Fruit fly (Drosophila melanogaster) whole organism, pupa: ENCODE data around the gene Pc.

ENCODE experiments used
- CG10348 ChIP-seq: fragments of 200-800 bp; sonication (Bioruptor generic); IDR thresholded peaks from 2 replicates; pipeline ENCODE4 v1.3.6; 2022; ENCODE audit warnings: missing biosample characterization, missing genetic modification characterization
- CG12605 ChIP-seq: fragments of 200-800 bp; sonication (Bioruptor generic); IDR thresholded peaks from 2 replicates; pipeline ENCODE4 v1.3.6; 2022; ENCODE audit warnings: missing biosample characterization, missing genetic modification characterization
- CG13204 ChIP-seq: fragments of 200-800 bp; sonication (Bioruptor generic); optimal IDR thresholded peaks from 2 replicates; lab custom pipeline; 2018; ENCODE audit warnings: missing biosample characterization, mild to moderate bottlenecking, missing genetic modification characterization, moderate library complexity
- CG14655 ChIP-seq: fragments of 200-800 bp; sonication (Bioruptor generic); optimal IDR thresholded peaks from 3 replicates; lab custom pipeline; 2017; ENCODE audit warnings: mild to moderate bottlenecking, missing biosample characterization, missing genetic modification reagents, missing genetic modification characterization
- CG15710 ChIP-seq: fragments of 200-800 bp; sonication (Bioruptor generic); optimal IDR thresholded peaks from 2 replicates; lab custom pipeline; 2018; ENCODE audit warnings: missing biosample characterization, mild to moderate bottlenecking, missing genetic modification characterization, moderate library complexity
- CG17806 ChIP-seq: fragments of 200-800 bp; sonication (Bioruptor generic); optimal IDR thresholded peaks from 2 replicates; lab custom pipeline; 2018; ENCODE audit warnings: missing biosample characterization, mild to moderate bottlenecking, missing genetic modification characterization, moderate library complexity
- CG32121 ChIP-seq: fragments of 200-800 bp; sonication (Bioruptor generic); IDR thresholded peaks from 2 replicates; pipeline ENCODE4 v1.3.6; 2022; ENCODE audit warnings: missing biosample characterization, missing genetic modification characterization
- CG34367 ChIP-seq: fragments of 200-800 bp; sonication (Bioruptor generic); optimal IDR thresholded peaks from 2 replicates; lab custom pipeline; 2018; ENCODE audit warnings: missing biosample characterization, mild to moderate bottlenecking, missing genetic modification characterization
- CG4496 ChIP-seq: fragments of 200-800 bp; sonication (Bioruptor generic); IDR thresholded peaks from 3 replicates; pipeline ENCODE4 v1.3.6; 2022; ENCODE audit warnings: missing biosample characterization, missing genetic modification characterization
- CG8159 ChIP-seq: fragments of 200-800 bp; sonication (Bioruptor generic); optimal IDR thresholded peaks from 3 replicates; lab custom pipeline; 2018; ENCODE audit warnings: missing biosample characterization, mild to moderate bottlenecking, missing genetic modification characterization, moderate library complexity
- CG8301 ChIP-seq: fragments of 200-800 bp; sonication (Bioruptor generic); optimal IDR thresholded peaks from 2 replicates; lab custom pipeline; 2018; ENCODE audit warnings: missing biosample characterization, mild to moderate bottlenecking, missing genetic modification characterization
- CG9948 ChIP-seq: fragments of 200-800 bp; sonication (Bioruptor generic); optimal IDR thresholded peaks from 2 replicates; lab custom pipeline; 2018; ENCODE audit warnings: missing biosample characterization, mild to moderate bottlenecking, missing genetic modification characterization, moderate library complexity
- D1 ChIP-seq: fragments of 200-800 bp; sonication (Bioruptor generic); optimal IDR thresholded peaks from 2 replicates; lab custom pipeline; 2018; ENCODE audit warnings: missing biosample characterization, mild to moderate bottlenecking, missing genetic modification characterization, moderate library complexity
- EcR ChIP-seq: fragments of 200-800 bp; sonication (Bioruptor generic); optimal IDR thresholded peaks from 3 replicates; lab custom pipeline; 2019; ENCODE audit warnings: missing biosample characterization, missing genetic modification characterization, mild to moderate bottlenecking, moderate library complexity, missing genetic modification reagents
- Ets98B ChIP-seq: fragments of 200-800 bp; sonication (Bioruptor generic); IDR thresholded peaks from 2 replicates; pipeline ENCODE4 v1.3.6; 2022; ENCODE audit warnings: missing biosample characterization, missing genetic modification characterization
- Pif1A ChIP-seq: fragments of 200-800 bp; sonication (Bioruptor generic); optimal IDR thresholded peaks from 3 replicates; lab custom pipeline; 2016; ENCODE audit warnings: missing biosample characterization, missing genetic modification characterization
- Pif1B ChIP-seq: fragments of 200-800 bp; sonication (Bioruptor generic); optimal IDR thresholded peaks from 3 replicates; lab custom pipeline; 2016; ENCODE audit warnings: missing biosample characterization, missing genetic modification characterization
- Snoo ChIP-seq: fragments of 200-800 bp; sonication (Bioruptor generic); optimal IDR thresholded peaks from 3 replicates; lab custom pipeline; 2017; ENCODE audit warnings: missing biosample characterization, mild to moderate bottlenecking, missing genetic modification characterization, inconsistent platforms
- fd96Ca ChIP-seq: fragments of 200-800 bp; sonication (Bioruptor generic); IDR thresholded peaks from 3 replicates; pipeline ENCODE4 v1.3.6; 2022; ENCODE audit warnings: missing biosample characterization, missing genetic modification characterization
- gl ChIP-seq: fragments of 200-800 bp; sonication (Bioruptor generic); optimal IDR thresholded peaks from 2 replicates; lab custom pipeline; 2018; ENCODE audit warnings: missing biosample characterization, mild to moderate bottlenecking, missing genetic modification characterization
- rn ChIP-seq: fragments of 200-800 bp; sonication (Bioruptor generic); IDR thresholded peaks from 2 replicates; pipeline ENCODE4 v1.3.6; 2022; ENCODE audit warnings: missing biosample characterization, missing genetic modification characterization

Pc gene

DNA sequence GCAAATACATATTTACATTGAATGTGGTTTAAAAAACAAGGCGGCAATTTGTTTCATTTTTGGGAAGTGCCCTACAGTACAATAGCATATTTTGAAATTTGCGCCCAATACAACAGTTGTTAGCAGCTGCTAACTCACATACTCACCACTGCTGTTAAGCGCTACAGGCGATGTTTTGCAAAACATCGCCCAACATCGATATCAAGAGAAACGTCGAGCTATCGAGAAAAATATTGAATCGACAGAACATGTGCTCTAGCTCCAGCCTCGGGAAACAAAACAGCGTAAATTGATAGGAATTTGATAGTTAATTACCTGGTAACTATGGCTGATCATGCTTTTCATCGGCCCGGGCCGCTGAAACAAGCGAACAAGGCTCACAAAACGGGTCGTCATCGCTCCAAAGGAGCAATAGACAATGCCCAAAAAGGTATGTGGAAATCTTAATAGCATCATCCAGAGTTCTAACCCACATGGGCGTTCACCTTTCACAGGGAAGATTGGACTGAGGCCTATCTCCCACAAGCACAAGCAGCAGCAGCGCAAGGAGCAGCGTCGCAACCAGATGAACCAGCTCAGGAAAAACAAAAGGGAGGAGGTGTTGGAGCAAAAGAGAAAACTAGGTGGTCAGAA lies 17.3 kb upstream of the Pc start, which contains the start of gene Tsr1:
Tsr1 (plus strand) TSS at position 217 of the 633 bp plus-strand sequence.
- TF ChIP-seq CG10348 (GFP tag; lab: Robert Waterston, UW) (no peak), CG34367 (tag; lab: Kevin White, UChicago) (no peak), Snoo (tag; lab: Kevin White, UChicago) (no peak)
- TF ChIP-seq, all 21 proteins: peak for 0

DNA sequence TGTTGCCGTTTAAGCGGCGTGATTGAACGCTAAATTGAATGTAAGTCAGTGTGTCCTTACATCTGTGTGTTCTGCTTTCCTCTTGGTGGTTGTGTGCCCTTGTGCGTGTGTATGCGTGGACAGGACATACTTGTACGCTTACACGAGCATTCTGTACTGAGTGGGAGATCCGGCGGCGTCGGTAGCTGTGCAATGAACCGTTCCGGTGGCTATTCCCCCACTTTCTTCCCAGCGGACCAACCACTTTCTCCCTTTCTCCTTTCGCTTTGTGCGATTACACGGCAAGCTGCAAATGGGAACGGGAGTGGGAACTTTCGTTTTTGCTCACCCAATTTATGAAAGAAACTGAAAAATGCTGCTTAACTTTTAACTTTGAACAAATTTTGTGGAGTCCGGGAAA lies 6.9 kb upstream of the Pc start:
- no peak for TF ChIP-seq CG10348 (GFP tag; lab: Robert Waterston, UW)
- TF ChIP-seq Pif1B = no peak
- TF ChIP-seq CG34367 (tag; lab: Kevin White, UChicago) = no peak
- no peak for TF ChIP-seq Pif1A (GFP tag; lab: Kevin White, UChicago)
- TF ChIP-seq CG15710 (tag; lab: Kevin White, UChicago) = no peak
- no peak for TF ChIP-seq gl
- TF ChIP-seq CG8301 (tag; lab: Kevin White, UChicago) = no peak
- no peak for TF ChIP-seq CG12605 (GFP tag; lab: Robert Waterston, UW)
- TF ChIP-seq CG32121 (GFP tag; lab: Robert Waterston, UW) = no peak
- TF ChIP-seq CG8159 (tag; lab: Kevin White, UChicago) = no peak
- TF ChIP-seq CG14655 (GFP tag; lab: Kevin White, UChicago) = no peak
- no peak for TF ChIP-seq D1
- TF ChIP-seq CG4496 = no peak

DNA sequence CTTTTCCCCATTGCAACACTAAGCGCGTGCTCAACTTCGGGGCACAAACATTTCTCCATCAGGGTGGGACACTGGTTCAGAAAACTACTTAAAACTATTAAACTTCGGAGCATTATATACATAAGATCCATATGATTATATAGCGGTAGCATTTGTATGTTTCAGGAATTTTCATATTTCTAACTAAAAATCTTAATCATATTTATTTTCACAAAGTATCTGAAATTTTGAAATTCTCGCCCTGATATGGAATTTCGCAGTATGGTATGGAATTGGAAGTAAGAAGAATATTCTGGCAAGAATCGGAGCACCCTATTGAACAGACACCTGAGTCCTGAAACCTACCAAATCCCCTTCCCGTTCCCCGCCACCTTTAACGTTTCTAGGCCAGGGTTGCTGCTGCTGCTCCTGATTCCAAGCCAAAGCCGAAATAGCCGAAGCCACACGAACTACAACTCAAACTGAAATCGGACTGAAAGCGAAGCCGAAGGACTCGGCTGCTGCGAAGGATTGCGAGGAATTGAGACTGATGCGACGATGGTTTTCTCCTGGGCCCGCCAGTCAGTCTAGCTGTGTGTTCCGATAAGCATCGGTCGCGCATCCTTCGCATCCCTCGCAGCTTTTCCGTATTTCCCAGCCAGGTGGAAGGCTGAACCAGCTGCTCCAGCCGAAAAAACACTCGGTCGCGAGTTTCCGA lies 4.1 kb upstream of the Pc start:
- TF ChIP-seq CG17806 (tag; lab: Kevin White, UChicago) (no peak), gl (no peak), CG8301 (tag; lab: Kevin White, UChicago) (no peak), CG13204 (GFP tag; lab: Kevin White, UChicago) (no peak), fd96Ca (GFP tag; lab: Robert Waterston, UW) (no peak), CG4496 (no peak), Ets98B (GFP tag; lab: Robert Waterston, UW) (no peak), rn (GFP tag; lab: Robert Waterston, UW) (no peak), CG14655 (GFP tag; lab: Kevin White, UChicago) (no peak), Snoo (tag; lab: Kevin White, UChicago) (no peak), CG32121 (GFP tag; lab: Robert Waterston, UW) (no peak), CG8159 (tag; lab: Kevin White, UChicago) (peak; percentile 70), CG12605 (GFP tag; lab: Robert Waterston, UW) (no peak), Pif1A (GFP tag; lab: Kevin White, UChicago) (peak; percentile 62), CG34367 (tag; lab: Kevin White, UChicago) (peak; percentile 36), CG10348 (GFP tag; lab: Robert Waterston, UW) (no peak), CG15710 (tag; lab: Kevin White, UChicago) (no peak), Pif1B (peak; percentile 5), CG9948 (tag; lab: Kevin White, UChicago) (no peak), D1 (no peak)

DNA sequence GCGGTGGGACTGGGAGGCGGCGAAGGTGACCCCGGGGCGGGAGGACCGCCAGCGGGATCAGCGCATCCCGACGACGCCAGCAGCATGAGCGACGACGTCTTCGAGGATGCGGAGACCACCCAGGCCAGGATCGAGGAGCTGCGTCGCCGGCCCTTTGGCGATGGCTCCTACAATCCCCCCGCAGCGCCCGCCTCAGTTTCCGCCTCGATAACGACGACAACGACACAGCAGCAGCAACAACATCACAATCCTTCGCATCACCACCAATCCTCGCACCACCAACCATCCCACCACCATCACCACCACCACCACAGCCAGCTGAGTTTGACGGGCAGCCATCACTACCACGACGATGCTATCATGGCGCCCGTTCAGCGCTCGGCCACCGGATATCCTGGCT lies 2.1 kb upstream of the Pc start:
- TF ChIP-seq gl = no peak
- no peak for TF ChIP-seq EcR
- no peak for TF ChIP-seq rn (GFP tag; lab: Robert Waterston, UW)
- no peak for TF ChIP-seq Pif1A (GFP tag; lab: Kevin White, UChicago)
- TF ChIP-seq CG13204 (GFP tag; lab: Kevin White, UChicago) = no peak
- no peak for TF ChIP-seq fd96Ca (GFP tag; lab: Robert Waterston, UW)
- no peak for TF ChIP-seq Ets98B (GFP tag; lab: Robert Waterston, UW)
- no peak for TF ChIP-seq CG34367 (tag; lab: Kevin White, UChicago)
- TF ChIP-seq CG9948 (tag; lab: Kevin White, UChicago) = no peak

DNA sequence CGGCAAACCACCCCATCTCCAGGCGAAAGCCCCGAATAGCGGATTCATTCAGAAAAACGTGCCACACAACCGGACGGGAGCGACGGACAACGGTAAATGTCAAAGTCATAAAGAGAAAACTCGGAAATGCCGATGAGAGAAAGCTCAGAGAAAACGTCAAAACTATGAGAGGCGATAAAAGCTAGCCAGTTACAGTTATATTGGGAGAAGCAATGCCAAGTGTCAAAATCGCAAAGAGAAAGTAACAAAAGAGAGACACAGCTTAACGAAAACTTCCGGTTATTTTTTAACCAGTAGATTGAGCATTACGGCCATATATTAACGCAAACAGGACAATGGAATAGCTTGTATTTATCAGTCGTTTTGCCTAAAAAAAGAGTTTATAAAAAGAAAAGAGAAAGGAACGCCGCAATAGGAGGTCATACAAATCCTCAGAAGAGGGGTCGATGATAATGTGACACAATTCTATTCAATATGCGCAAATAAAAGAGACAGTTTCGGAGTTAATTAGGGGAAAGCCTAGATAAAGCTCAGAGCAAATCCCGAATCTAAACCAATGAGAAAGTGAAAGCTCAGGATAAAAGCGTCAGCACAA lies 1.6 kb upstream of the Pc start:
- no peak for TF ChIP-seq Ets98B (GFP tag; lab: Robert Waterston, UW)
- TF ChIP-seq CG12605 (GFP tag; lab: Robert Waterston, UW) = no peak

DNA sequence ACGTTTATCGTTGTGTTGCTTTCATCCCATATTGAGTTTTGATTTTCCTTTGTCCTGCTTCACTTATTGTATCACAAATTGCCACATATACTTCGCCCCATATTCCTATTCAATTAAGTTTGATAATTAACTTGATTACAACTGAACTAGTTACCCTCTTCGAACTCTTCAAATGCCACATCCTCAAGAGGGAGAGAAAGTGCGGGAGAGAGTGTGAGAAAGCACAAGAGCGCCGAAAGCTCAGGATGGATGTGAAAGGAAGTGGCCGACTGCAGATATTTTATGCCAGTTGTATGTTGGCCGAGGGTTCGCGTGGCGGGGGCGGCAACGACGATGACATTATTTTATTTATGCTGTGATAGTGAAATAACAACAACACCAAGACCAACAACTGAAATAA lies 654 bp upstream of the Pc start, which contains the start of gene Rab26:
Rab26 (plus strand) TSS at position 301 of the 400 bp plus-strand sequence.
- no peak for TF ChIP-seq CG8301 (tag; lab: Kevin White, UChicago)
- TF ChIP-seq CG8159 (tag; lab: Kevin White, UChicago) = no peak
- TF ChIP-seq CG32121 (GFP tag; lab: Robert Waterston, UW) = no peak
- no peak for TF ChIP-seq rn (GFP tag; lab: Robert Waterston, UW)
- no peak for TF ChIP-seq gl
- TF ChIP-seq Pif1B = no peak
- TF ChIP-seq D1 = no peak
- TF ChIP-seq CG10348 (GFP tag; lab: Robert Waterston, UW) = no peak
- TF ChIP-seq CG14655 (GFP tag; lab: Kevin White, UChicago) = no peak
- TF ChIP-seq fd96Ca (GFP tag; lab: Robert Waterston, UW) = no peak
- TF ChIP-seq Snoo (tag; lab: Kevin White, UChicago) = no peak
- TF ChIP-seq CG17806 (tag; lab: Kevin White, UChicago) = no peak
- TF ChIP-seq Ets98B (GFP tag; lab: Robert Waterston, UW) = no peak
- TF ChIP-seq CG15710 (tag; lab: Kevin White, UChicago) = no peak
- no peak for TF ChIP-seq CG13204 (GFP tag; lab: Kevin White, UChicago)
